Worm (Caenorhabditis elegans) whole organism, L2 larva: ENCODE measurements around the gene ZC239.4.

Source experiments
- C34F6.9 ChIP-seq: fragments of 150-350 bp; optimal IDR thresholded peaks from 2 replicates; lab custom pipeline; 2014; ENCODE audit warnings: missing biosample characterization, missing genetic modification characterization
- F13H6.1 ChIP-seq: sonication (generic microtip); optimal IDR thresholded peaks from 2 replicates; lab custom pipeline; 2016; ENCODE audit warnings: missing genetic modification characterization, missing compliant biosample characterization
- Y55F3AM.14 ChIP-seq: fragments of 200-800 bp; sonication (Bioruptor generic); optimal IDR thresholded peaks from 2 replicates; lab custom pipeline; 2018; ENCODE audit warnings: mild to moderate bottlenecking, missing genetic modification characterization, missing compliant biosample characterization
- ama-1 ChIP-seq: fragments of 150-350 bp; optimal IDR thresholded peaks from 2 replicates; lab custom pipeline; 2018; ENCODE audit warnings: inconsistent platforms
- blmp-1 ChIP-seq: sonication (generic microtip); optimal IDR thresholded peaks from 2 replicates; lab custom pipeline; 2017; ENCODE audit warnings: missing genetic modification characterization, mild to moderate bottlenecking, missing compliant biosample characterization, antibody characterized with exemption, moderate library complexity; ENCODE audit not compliant: insufficient read depth
- dmd-4 ChIP-seq: sonication (generic microtip); optimal IDR thresholded peaks from 2 replicates; lab custom pipeline; 2017; ENCODE audit warnings: missing biosample characterization, missing genetic modification characterization
- egl-27 ChIP-seq: sonication (generic microtip); optimal IDR thresholded peaks from 3 replicates; lab custom pipeline; 2017; ENCODE audit warnings: missing biosample characterization, missing genetic modification reagents, missing genetic modification characterization
- elt-1 ChIP-seq: fragments of 150-350 bp; optimal IDR thresholded peaks from 2 replicates; lab custom pipeline; 2014; ENCODE audit warnings: missing biosample characterization, missing genetic modification characterization
- fos-1 ChIP-seq: fragments of 150-350 bp; optimal IDR thresholded peaks from 2 replicates; lab custom pipeline; 2014; ENCODE audit warnings: missing biosample characterization, missing genetic modification characterization
- gmeb-1 ChIP-seq: fragments of 150-350 bp; optimal IDR thresholded peaks from 2 replicates; lab custom pipeline; 2014; ENCODE audit warnings: missing biosample characterization, missing genetic modification characterization
- lin-13 ChIP-seq: fragments of 150-350 bp; optimal IDR thresholded peaks from 2 replicates; lab custom pipeline; 2014; ENCODE audit warnings: missing biosample characterization, missing genetic modification reagents, missing genetic modification characterization
- lin-39 ChIP-seq: fragments of 150-350 bp; optimal IDR thresholded peaks from 2 replicates; lab custom pipeline; 2014; ENCODE audit warnings: missing biosample characterization, missing genetic modification reagents, missing genetic modification characterization
- nhr-10 ChIP-seq: sonication (generic microtip); optimal IDR thresholded peaks from 2 replicates; lab custom pipeline; 2017; ENCODE audit warnings: missing biosample characterization, missing genetic modification characterization
- nhr-12 ChIP-seq: fragments of 150-350 bp; optimal IDR thresholded peaks from 2 replicates; lab custom pipeline; 2014; ENCODE audit warnings: missing biosample characterization, missing genetic modification characterization
- nhr-129 ChIP-seq: fragments of 150-350 bp; optimal IDR thresholded peaks from 2 replicates; lab custom pipeline; 2014; ENCODE audit warnings: missing biosample characterization, missing genetic modification characterization
- peb-1 ChIP-seq: fragments of 150-350 bp; optimal IDR thresholded peaks from 2 replicates; lab custom pipeline; 2014; ENCODE audit warnings: missing biosample characterization, missing genetic modification characterization
- sem-4 ChIP-seq: fragments of 150-350 bp; optimal IDR thresholded peaks from 2 replicates; lab custom pipeline; 2014; ENCODE audit warnings: missing biosample characterization, missing genetic modification reagents, missing genetic modification characterization
- skn-1 ChIP-seq: sonication (generic microtip); optimal IDR thresholded peaks from 2 replicates; lab custom pipeline; 2017; ENCODE audit warnings: missing biosample characterization, missing genetic modification characterization
- unc-39 ChIP-seq: fragments of 150-350 bp; optimal IDR thresholded peaks from 2 replicates; lab custom pipeline; 2014; ENCODE audit warnings: missing biosample characterization, missing genetic modification characterization
- unc-55 ChIP-seq: fragments of 150-350 bp; sonication (generic microtip); optimal IDR thresholded peaks from 3 replicates; lab custom pipeline; 2014; ENCODE audit warnings: missing biosample characterization, missing genetic modification reagents, missing genetic modification characterization
- unc-62 ChIP-seq: fragments of 150-350 bp; optimal IDR thresholded peaks from 2 replicates; lab custom pipeline; 2014; ENCODE audit warnings: missing biosample characterization, missing genetic modification reagents, missing genetic modification characterization

ZC239.4 gene

ce11 chrII:3262504-3262903 lies 48.5 kb downstream of the ZC239.4 start, which contains the start of gene F02E11.2:
Gene F02E11.2, plus strand, starts transcription at chrII:3262804.
- TF ChIP-seq nhr-129 (tag; lab: Kevin White, UChicago) (no peak), F13H6.1 (no peak), nhr-12 (no peak), unc-62 (GFP tag; lab: Kevin White, UChicago) (no peak), unc-39 (tag; lab: Kevin White, UChicago) (no peak), sem-4 (tag; lab: Kevin White, UChicago) (no peak), egl-27 (tag; lab: Kevin White, UChicago) (no peak), peb-1 (no peak), fos-1 (tag; lab: Kevin White, UChicago) (no peak), unc-55 (GFP tag; lab: Kevin White, UChicago) (no peak)

- TF ChIP-seq ama-1 (lab: Kevin White, UChicago) = no peak
- no peak for TF ChIP-seq nhr-10
- TF ChIP-seq lin-13 (GFP tag; lab: Kevin White, UChicago) = no peak
- TF ChIP-seq sem-4 (tag; lab: Kevin White, UChicago) = no peak
- no peak for TF ChIP-seq gmeb-1 (tag; lab: Kevin White, UChicago)
- no peak for TF ChIP-seq lin-39 (tag; lab: Kevin White, UChicago)
- no peak for TF ChIP-seq C34F6.9
- TF ChIP-seq unc-62 (GFP tag; lab: Kevin White, UChicago) = no peak
- no peak for TF ChIP-seq Y55F3AM.14 (GFP tag; lab: Kevin White, UChicago)
- TF ChIP-seq skn-1 (tag; lab: Kevin White, UChicago) = no peak
- TF ChIP-seq blmp-1 (tag; lab: Kevin White, UChicago) = no peak
- no peak for TF ChIP-seq dmd-4
- TF ChIP-seq elt-1 (tag; lab: Kevin White, UChicago) = no peak
- TF ChIP-seq, all 48 proteins: peak for 0
Observed at ce11 chrII:3264704-3265103, 50.7 kb downstream of the ZC239.4 start.
